Fruit fly (Drosophila melanogaster) whole organism, prepupa: ENCODE results near the gene Awh.
A peak's percentile ranks its signal among the peaks of the same experiment; 100 is the strongest.

Experiments used
- Blimp-1 ChIP-seq: fragments of 200-800 bp; sonication (Bioruptor generic); optimal IDR thresholded peaks from 3 replicates; lab custom pipeline; 2017; ENCODE audit warnings: missing biosample characterization, missing genetic modification characterization, mild to moderate bottlenecking, moderate library complexity, missing genetic modification reagents
- CG10631 ChIP-seq: fragments of 200-800 bp; sonication (Bioruptor generic); optimal IDR thresholded peaks from 2 replicates; lab custom pipeline; 2016; ENCODE audit warnings: missing biosample characterization, missing genetic modification characterization
- CG10669 ChIP-seq: fragments of 200-800 bp; sonication (Bioruptor generic); optimal IDR thresholded peaks from 3 replicates; lab custom pipeline; 2018; ENCODE audit warnings: missing biosample characterization, mild to moderate bottlenecking, missing genetic modification characterization, moderate library complexity
- CG11762 ChIP-seq: fragments of 200-800 bp; sonication (Bioruptor generic); optimal IDR thresholded peaks from 3 replicates; lab custom pipeline; 2016; ENCODE audit warnings: missing biosample characterization, missing genetic modification characterization; ENCODE audit not compliant: insufficient read depth
- CG11902 ChIP-seq: fragments of 200-800 bp; sonication (Bioruptor generic); optimal IDR thresholded peaks from 3 replicates; lab custom pipeline; 2016; ENCODE audit warnings: missing biosample characterization, missing genetic modification characterization
- CG15336 ChIP-seq: fragments of 200-800 bp; sonication (Bioruptor generic); IDR thresholded peaks from 2 replicates; pipeline ENCODE4 v1.3.6; 2022; ENCODE audit warnings: missing biosample characterization, missing genetic modification characterization
- CG1621 ChIP-seq: fragments of 200-800 bp; sonication (Bioruptor generic); optimal IDR thresholded peaks from 3 replicates; lab custom pipeline; 2018; ENCODE audit warnings: missing biosample characterization, mild to moderate bottlenecking, missing genetic modification characterization
- CG16779 ChIP-seq: fragments of 200-800 bp; sonication (Bioruptor generic); optimal IDR thresholded peaks from 3 replicates; lab custom pipeline; 2017; ENCODE audit warnings: missing biosample characterization, mild to moderate bottlenecking, missing genetic modification characterization
- CG3032 ChIP-seq: fragments of 200-800 bp; optimal IDR thresholded peaks from 2 replicates; lab custom pipeline; 2019; ENCODE audit warnings: missing biosample characterization, mild to moderate bottlenecking, missing genetic modification characterization, moderate library complexity
- CG31627 ChIP-seq: fragments of 200-800 bp; sonication (Bioruptor generic); optimal IDR thresholded peaks from 3 replicates; lab custom pipeline; 2016; ENCODE audit warnings: missing biosample characterization, missing genetic modification characterization
- CG34406 ChIP-seq: fragments of 200-800 bp; sonication (Bioruptor generic); optimal IDR thresholded peaks from 3 replicates; lab custom pipeline; 2016; ENCODE audit warnings: missing biosample characterization, missing genetic modification characterization
- CG3919 ChIP-seq: fragments of 200-800 bp; sonication (Bioruptor generic); optimal IDR thresholded peaks from 3 replicates; lab custom pipeline; 2016; ENCODE audit warnings: missing biosample characterization, missing genetic modification characterization
- CG6163 ChIP-seq: fragments of 200-800 bp; sonication (Bioruptor generic); IDR thresholded peaks from 3 replicates; pipeline ENCODE4 v1.3.6; 2022; ENCODE audit warnings: missing biosample characterization, missing genetic modification characterization
- CG6276 ChIP-seq: fragments of 200-800 bp; sonication (Bioruptor generic); optimal IDR thresholded peaks from 2 replicates; lab custom pipeline; 2017; ENCODE audit warnings: missing biosample characterization, mild to moderate bottlenecking, missing genetic modification characterization
- CG6792 ChIP-seq: fragments of 200-800 bp; sonication (Bioruptor generic); optimal IDR thresholded peaks from 3 replicates; lab custom pipeline; 2016; ENCODE audit warnings: missing biosample characterization, missing genetic modification characterization
- CG6808 ChIP-seq: fragments of 200-800 bp; sonication (Bioruptor generic); optimal IDR thresholded peaks from 3 replicates; lab custom pipeline; 2017; ENCODE audit warnings: missing biosample characterization, missing genetic modification characterization, mild to moderate bottlenecking, moderate library complexity, missing genetic modification reagents
- CG6854 ChIP-seq: fragments of 200-800 bp; sonication (Bioruptor generic); optimal IDR thresholded peaks from 2 replicates; lab custom pipeline; 2017; ENCODE audit warnings: missing biosample characterization, mild to moderate bottlenecking, missing genetic modification characterization
- CG8119 ChIP-seq: fragments of 200-800 bp; sonication (Bioruptor generic); IDR thresholded peaks from 3 replicates; pipeline ENCODE4 v1.3.6; 2022; ENCODE audit warnings: missing biosample characterization, missing genetic modification characterization
- CG8319 ChIP-seq: fragments of 200-800 bp; sonication (Bioruptor generic); optimal IDR thresholded peaks from 3 replicates; lab custom pipeline; 2016; ENCODE audit warnings: missing biosample characterization, missing genetic modification characterization
- CG9139 ChIP-seq: fragments of 200-800 bp; sonication (Bioruptor generic); optimal IDR thresholded peaks from 3 replicates; lab custom pipeline; 2017; ENCODE audit warnings: missing biosample characterization, mild to moderate bottlenecking, missing genetic modification characterization
- Eip93F ChIP-seq: fragments of 200-800 bp; sonication (Bioruptor generic); optimal IDR thresholded peaks from 2 replicates; lab custom pipeline; 2016; ENCODE audit warnings: missing biosample characterization, mild to moderate bottlenecking, missing genetic modification characterization
- Ets96B ChIP-seq: fragments of 200-800 bp; optimal IDR thresholded peaks from 2 replicates; lab custom pipeline; 2019; ENCODE audit warnings: missing biosample characterization, mild to moderate bottlenecking, missing genetic modification characterization, moderate library complexity
- Gug ChIP-seq: fragments of 200-800 bp; sonication (Bioruptor generic); IDR thresholded peaks from 2 replicates; pipeline ENCODE4 v1.3.6; 2022; ENCODE audit warnings: missing biosample characterization, missing genetic modification characterization
- Hr38 ChIP-seq: sonication (Bioruptor generic); optimal IDR thresholded peaks from 2 replicates; lab custom pipeline; 2016; ENCODE audit warnings: missing biosample characterization, missing genetic modification characterization
- Hr39 ChIP-seq: fragments of 200-800 bp; sonication (Bioruptor generic); optimal IDR thresholded peaks from 2 replicates; lab custom pipeline; 2016; ENCODE audit warnings: missing biosample characterization, missing genetic modification characterization
- Hr4 ChIP-seq: fragments of 200-800 bp; sonication (Bioruptor generic); optimal IDR thresholded peaks from 3 replicates; lab custom pipeline; 2016; ENCODE audit warnings: missing biosample characterization, missing genetic modification characterization
- Met ChIP-seq: fragments of 200-800 bp; sonication (Bioruptor generic); optimal IDR thresholded peaks from 3 replicates; lab custom pipeline; 2016; ENCODE audit warnings: missing biosample characterization, missing genetic modification characterization
- OdsH ChIP-seq: fragments of 200-800 bp; sonication (Bioruptor generic); optimal IDR thresholded peaks from 3 replicates; lab custom pipeline; 2016; ENCODE audit warnings: missing biosample characterization, missing genetic modification characterization
- Smox ChIP-seq: fragments of 200-800 bp; sonication (Bioruptor generic); optimal IDR thresholded peaks from 3 replicates; lab custom pipeline; 2016; ENCODE audit warnings: missing biosample characterization, missing genetic modification characterization
- Sox102F ChIP-seq: fragments of 200-800 bp; sonication (Bioruptor generic); optimal IDR thresholded peaks from 2 replicates; lab custom pipeline; 2016; ENCODE audit warnings: missing biosample characterization, mild to moderate bottlenecking, missing genetic modification characterization
- Sox14 ChIP-seq: fragments of 200-800 bp; sonication (Bioruptor generic); optimal IDR thresholded peaks from 3 replicates; lab custom pipeline; 2016; ENCODE audit warnings: missing biosample characterization, missing genetic modification characterization
- Sox15 ChIP-seq: fragments of 200-800 bp; sonication (Bioruptor generic); optimal IDR thresholded peaks from 3 replicates; lab custom pipeline; 2016; ENCODE audit warnings: missing biosample characterization, missing genetic modification characterization
- achi ChIP-seq: fragments of 200-800 bp; sonication (Bioruptor generic); optimal IDR thresholded peaks from 3 replicates; lab custom pipeline; 2016; ENCODE audit warnings: missing biosample characterization, missing genetic modification characterization
- dac ChIP-seq: fragments of 200-800 bp; sonication (Bioruptor generic); optimal IDR thresholded peaks from 2 replicates; lab custom pipeline; 2017; ENCODE audit warnings: missing biosample characterization, mild to moderate bottlenecking, missing genetic modification characterization
- dsx ChIP-seq: fragments of 200-800 bp; optimal IDR thresholded peaks from 3 replicates; lab custom pipeline; 2019; ENCODE audit warnings: missing biosample characterization, mild to moderate bottlenecking, missing genetic modification characterization, moderate library complexity; ENCODE audit not compliant: poor library complexity, severe bottlenecking
- eg ChIP-seq: fragments of 200-800 bp; sonication (Bioruptor generic); IDR thresholded peaks from 3 replicates; pipeline ENCODE4 v1.3.6; 2022; ENCODE audit warnings: missing biosample characterization, missing genetic modification characterization
- esn ChIP-seq: fragments of 200-800 bp; sonication (Bioruptor generic); optimal IDR thresholded peaks from 2 replicates; lab custom pipeline; 2016; ENCODE audit warnings: missing biosample characterization, mild to moderate bottlenecking, missing genetic modification characterization, moderate library complexity
- fd59A ChIP-seq: fragments of 200-800 bp; sonication (Bioruptor generic); optimal IDR thresholded peaks from 2 replicates; lab custom pipeline; 2017; ENCODE audit warnings: missing biosample characterization, mild to moderate bottlenecking, missing genetic modification characterization, missing genetic modification reagents
- fd85E ChIP-seq: fragments of 200-800 bp; sonication (Bioruptor generic); optimal IDR thresholded peaks from 3 replicates; lab custom pipeline; 2016; ENCODE audit warnings: missing biosample characterization, missing genetic modification characterization
- fkh ChIP-seq: fragments of 200-800 bp; sonication (Bioruptor generic); optimal IDR thresholded peaks from 3 replicates; lab custom pipeline; 2017; ENCODE audit warnings: missing biosample characterization, mild to moderate bottlenecking, missing genetic modification characterization, moderate library complexity
- lz ChIP-seq: fragments of 200-800 bp; sonication (Bioruptor generic); optimal IDR thresholded peaks from 3 replicates; lab custom pipeline; 2016; ENCODE audit warnings: missing biosample characterization, missing genetic modification characterization
- net ChIP-seq: fragments of 200-800 bp; sonication (Bioruptor generic); optimal IDR thresholded peaks from 3 replicates; lab custom pipeline; 2016; ENCODE audit warnings: missing biosample characterization, missing genetic modification characterization
- pdm3 ChIP-seq: fragments of 200-800 bp; sonication (Bioruptor generic); optimal IDR thresholded peaks from 3 replicates; lab custom pipeline; 2016; ENCODE audit warnings: missing biosample characterization, missing genetic modification characterization
- spab ChIP-seq: fragments of 200-800 bp; sonication (Bioruptor generic); optimal IDR thresholded peaks from 2 replicates; lab custom pipeline; 2017; ENCODE audit warnings: missing biosample characterization, mild to moderate bottlenecking, missing genetic modification characterization, missing genetic modification reagents
- svp ChIP-seq: fragments of 200-800 bp; sonication (Bioruptor generic); peaks from one replicate; lab custom pipeline; 2016; ENCODE audit warnings: missing biosample characterization, missing genetic modification characterization
- topi ChIP-seq: fragments of 200-800 bp; sonication (Bioruptor generic); optimal IDR thresholded peaks from 3 replicates; lab custom pipeline; 2016; ENCODE audit warnings: missing biosample characterization, missing genetic modification characterization

The Awh gene

DNA sequence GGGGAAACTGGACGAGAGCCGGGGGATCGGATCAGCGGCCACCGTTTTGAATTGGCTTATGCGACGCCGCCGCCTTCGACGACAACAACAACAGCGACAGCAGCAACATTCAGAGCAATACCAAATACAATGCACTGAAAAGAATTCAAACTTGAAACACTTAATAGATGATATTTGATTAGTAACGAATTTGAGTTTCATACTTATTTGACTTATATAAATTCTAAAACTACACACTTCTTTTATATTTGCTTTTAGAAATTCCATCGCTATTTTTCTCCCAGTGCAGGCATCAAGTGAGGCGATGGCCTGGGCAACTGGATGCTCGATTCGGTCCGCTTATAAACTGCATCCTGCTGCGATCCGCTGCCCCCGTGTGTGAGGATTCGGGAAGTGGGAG is 22.0 kb downstream of the Awh start (continued):
- peak; percentile 64 for TF ChIP-seq Hr4
- peak; percentile 0 for TF ChIP-seq dac (GFP tag; lab: Kevin White, UChicago)
- TF ChIP-seq CG11902 (GFP tag; lab: Kevin White, UChicago) = no peak
- peak; percentile 10 for TF ChIP-seq CG9139 (GFP tag; lab: Kevin White, UChicago)
- no peak for TF ChIP-seq CG6854
- TF ChIP-seq Blimp-1 (GFP tag; lab: Kevin White, UChicago) = no peak
- peak; percentile 52 for TF ChIP-seq net (GFP tag; lab: Kevin White, UChicago)
- peak; percentile 76 for TF ChIP-seq Met
- TF ChIP-seq achi (GFP tag; lab: Kevin White, UChicago) = peak; percentile 64
- TF ChIP-seq Eip93F (GFP tag; lab: Kevin White, UChicago) = peak; percentile 14
- TF ChIP-seq svp (GFP tag; lab: Kevin White, UChicago) = peak; percentile 90
- TF ChIP-seq lz (GFP tag; lab: Kevin White, UChicago) = peak; percentile 72
- TF ChIP-seq topi = peak; percentile 66
- no peak for TF ChIP-seq fkh (GFP tag; lab: Kevin White, UChicago)
- no peak for TF ChIP-seq CG16779 (tag; lab: Kevin White, UChicago)
- TF ChIP-seq CG31627 (GFP tag; lab: Kevin White, UChicago) = peak; percentile 72
- TF ChIP-seq CG10669 = peak; percentile 52
- peak; percentile 37 for TF ChIP-seq Sox15
- TF ChIP-seq dsx (GFP tag; lab: Kevin White, UChicago) = peak; percentile 73
- TF ChIP-seq CG8119 (GFP tag; lab: Robert Waterston, UW) = peak; percentile 71
- no peak for TF ChIP-seq Hr38 (GFP tag; lab: Kevin White, UChicago)
- peak; percentile 47 for TF ChIP-seq spab
- TF ChIP-seq CG3032 (tag; lab: Kevin White, UChicago) = peak; percentile 71
- TF ChIP-seq Smox (GFP tag; lab: Kevin White, UChicago) = peak; percentile 63
- peak; percentile 76 for TF ChIP-seq Hr39 (GFP tag; lab: Kevin White, UChicago)
- peak; percentile 59 for TF ChIP-seq fd59A (GFP tag; lab: Kevin White, UChicago)
- TF ChIP-seq CG6808 (GFP tag; lab: Kevin White, UChicago) = peak; percentile 50
- peak; percentile 60 for TF ChIP-seq Ets96B (tag; lab: Kevin White, UChicago)
- TF ChIP-seq eg (GFP tag; lab: Robert Waterston, UW) = peak; percentile 63
- TF ChIP-seq Sox102F (GFP tag; lab: Kevin White, UChicago) = peak; percentile 69
- TF ChIP-seq CG34406 (GFP tag; lab: Kevin White, UChicago) = peak; percentile 53
- TF ChIP-seq CG6163 = peak; percentile 82
- peak; percentile 61 for TF ChIP-seq CG1621 (tag; lab: Kevin White, UChicago)
- peak; percentile 68 for TF ChIP-seq CG3919
- peak; percentile 71 for TF ChIP-seq CG15336 (GFP tag; lab: Robert Waterston, UW)
- TF ChIP-seq CG8319 = peak; percentile 0
- peak; percentile 20 for TF ChIP-seq CG11762 (GFP tag; lab: Kevin White, UChicago)
- peak; percentile 51 for TF ChIP-seq Sox14 (GFP tag; lab: Kevin White, UChicago)

DNA sequence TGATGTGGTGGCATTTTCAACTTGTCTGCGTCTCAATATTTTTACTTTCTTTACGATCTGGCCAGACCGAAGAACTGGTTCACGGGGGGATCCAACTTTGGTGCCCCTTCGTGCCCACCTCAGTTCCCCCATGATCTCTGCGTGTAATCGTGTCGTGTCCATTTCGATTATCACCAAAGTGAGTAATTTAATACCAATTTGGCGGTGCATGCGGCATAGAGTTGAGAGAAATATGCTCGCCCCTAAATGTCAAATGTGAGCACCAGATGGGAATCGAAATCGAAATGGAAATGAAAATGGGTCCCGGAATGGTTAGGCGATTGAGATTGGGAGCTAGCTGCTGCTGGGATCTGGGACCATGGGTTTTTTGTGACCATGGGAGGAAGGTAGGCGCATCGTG is 25.3 kb downstream of the Awh start:
- TF ChIP-seq achi (GFP tag; lab: Kevin White, UChicago) (no peak), svp (GFP tag; lab: Kevin White, UChicago) (no peak), fkh (GFP tag; lab: Kevin White, UChicago) (no peak), CG6792 (GFP tag; lab: Kevin White, UChicago) (no peak), pdm3 (GFP tag; lab: Kevin White, UChicago) (no peak), CG10631 (no peak), Ets96B (tag; lab: Kevin White, UChicago) (no peak), esn (no peak), Sox14 (GFP tag; lab: Kevin White, UChicago) (no peak), Hr4 (no peak), topi (no peak), OdsH (GFP tag; lab: Kevin White, UChicago) (no peak), Hr38 (GFP tag; lab: Kevin White, UChicago) (no peak), Gug (GFP tag; lab: Robert Waterston, UW) (no peak), Met (no peak), fd59A (GFP tag; lab: Kevin White, UChicago) (no peak), net (GFP tag; lab: Kevin White, UChicago) (no peak), CG6276 (no peak), fd85E (GFP tag; lab: Kevin White, UChicago) (no peak), CG6808 (GFP tag; lab: Kevin White, UChicago) (no peak)
